Worm (Caenorhabditis elegans) whole organism, L2 larva: ENCODE results near the gene K05F1.9.

Source experiments
- C34F6.9 ChIP-seq: fragments of 150-350 bp; optimal IDR thresholded peaks from 2 replicates; lab custom pipeline; 2014; ENCODE audit warnings: missing biosample characterization, missing genetic modification characterization
- F13H6.1 ChIP-seq: sonication (generic microtip); optimal IDR thresholded peaks from 2 replicates; lab custom pipeline; 2016; ENCODE audit warnings: missing genetic modification characterization, missing compliant biosample characterization
- R02D3.7 ChIP-seq: fragments of 150-350 bp; optimal IDR thresholded peaks from 2 replicates; lab custom pipeline; 2014; ENCODE audit warnings: missing biosample characterization, missing genetic modification characterization
- Y55F3AM.14 ChIP-seq: fragments of 200-800 bp; sonication (Bioruptor generic); optimal IDR thresholded peaks from 2 replicates; lab custom pipeline; 2018; ENCODE audit warnings: mild to moderate bottlenecking, missing genetic modification characterization, missing compliant biosample characterization
- alr-1 ChIP-seq: fragments of 150-350 bp; optimal IDR thresholded peaks from 2 replicates; lab custom pipeline; 2014; ENCODE audit warnings: missing biosample characterization, missing genetic modification characterization
- blmp-1 ChIP-seq: sonication (generic microtip); optimal IDR thresholded peaks from 2 replicates; lab custom pipeline; 2017; ENCODE audit warnings: missing genetic modification characterization, mild to moderate bottlenecking, missing compliant biosample characterization, antibody characterized with exemption, moderate library complexity; ENCODE audit not compliant: insufficient read depth
- ceh-16 ChIP-seq: fragments of 150-350 bp; optimal IDR thresholded peaks from 2 replicates; lab custom pipeline; 2014; ENCODE audit warnings: missing biosample characterization, missing genetic modification characterization
- ceh-82 ChIP-seq: fragments of 150-350 bp; optimal IDR thresholded peaks from 2 replicates; lab custom pipeline; 2014; ENCODE audit warnings: missing biosample characterization, missing genetic modification characterization
- crh-2 ChIP-seq: sonication (generic microtip); optimal IDR thresholded peaks from 2 replicates; lab custom pipeline; 2017; ENCODE audit warnings: missing biosample characterization, missing genetic modification characterization
- egl-27 ChIP-seq: sonication (generic microtip); optimal IDR thresholded peaks from 3 replicates; lab custom pipeline; 2017; ENCODE audit warnings: missing biosample characterization, missing genetic modification reagents, missing genetic modification characterization
- gmeb-1 ChIP-seq: fragments of 150-350 bp; optimal IDR thresholded peaks from 2 replicates; lab custom pipeline; 2014; ENCODE audit warnings: missing biosample characterization, missing genetic modification characterization
- lin-11 ChIP-seq: fragments of 150-350 bp; sonication (generic microtip); optimal IDR thresholded peaks from 2 replicates; lab custom pipeline; 2014; ENCODE audit warnings: missing biosample characterization, missing genetic modification characterization, inconsistent platforms, mixed read lengths
- lsy-2 ChIP-seq, 2 experiments: fragments of 150-350 bp in 1 of 2; sonication (generic microtip) in 1 of 2; optimal IDR thresholded peaks; 2 replicates each; lab custom pipeline; 2014 to 2017; ENCODE audit warnings: missing biosample characterization in 2 of 2, missing genetic modification characterization in 2 of 2
- mab-5 ChIP-seq: fragments of 150-350 bp; optimal IDR thresholded peaks from 2 replicates; lab custom pipeline; 2014; ENCODE audit warnings: missing biosample characterization, missing genetic modification characterization
- nhr-10 ChIP-seq: sonication (generic microtip); optimal IDR thresholded peaks from 2 replicates; lab custom pipeline; 2017; ENCODE audit warnings: missing biosample characterization, missing genetic modification characterization
- nhr-11 ChIP-seq: fragments of 150-350 bp; optimal IDR thresholded peaks from 2 replicates; lab custom pipeline; 2014; ENCODE audit warnings: missing biosample characterization, missing genetic modification characterization
- nhr-12 ChIP-seq: fragments of 150-350 bp; optimal IDR thresholded peaks from 2 replicates; lab custom pipeline; 2014; ENCODE audit warnings: missing biosample characterization, missing genetic modification characterization
- nhr-129 ChIP-seq: fragments of 150-350 bp; optimal IDR thresholded peaks from 2 replicates; lab custom pipeline; 2014; ENCODE audit warnings: missing biosample characterization, missing genetic modification characterization
- nhr-21 ChIP-seq: fragments of 150-350 bp; optimal IDR thresholded peaks from 2 replicates; lab custom pipeline; 2014; ENCODE audit warnings: missing biosample characterization, missing genetic modification characterization
- nhr-23 ChIP-seq: fragments of 150-350 bp; optimal IDR thresholded peaks from 2 replicates; lab custom pipeline; 2014; ENCODE audit warnings: missing biosample characterization, missing genetic modification reagents, missing genetic modification characterization
- nhr-25 ChIP-seq: fragments of 150-350 bp; sonication (generic microtip); optimal IDR thresholded peaks from 3 replicates; lab custom pipeline; 2014; ENCODE audit warnings: missing biosample characterization, missing genetic modification characterization
- nhr-6 ChIP-seq: fragments of 150-350 bp; optimal IDR thresholded peaks from 2 replicates; lab custom pipeline; 2014; ENCODE audit warnings: missing biosample characterization, missing genetic modification characterization
- sem-4 ChIP-seq: fragments of 150-350 bp; optimal IDR thresholded peaks from 2 replicates; lab custom pipeline; 2014; ENCODE audit warnings: missing biosample characterization, missing genetic modification reagents, missing genetic modification characterization
- skn-1 ChIP-seq: sonication (generic microtip); optimal IDR thresholded peaks from 2 replicates; lab custom pipeline; 2017; ENCODE audit warnings: missing biosample characterization, missing genetic modification characterization
- sma-3 ChIP-seq: sonication (generic microtip); optimal IDR thresholded peaks from 2 replicates; lab custom pipeline; 2016; ENCODE audit warnings: missing genetic modification reagents, missing genetic modification characterization, missing compliant biosample characterization
- sma-9 ChIP-seq, 2 experiments: fragments of 150-350 bp in 1 of 2; sonication (generic microtip) in 1 of 2; optimal IDR thresholded peaks; 2 replicates each; lab custom pipeline; 2014 to 2016; ENCODE audit warnings: missing genetic modification characterization in 2 of 2, mild to moderate bottlenecking in 1 of 2, missing biosample characterization in 1 of 2, missing compliant biosample characterization in 1 of 2, missing genetic modification reagents in 1 of 2, moderate library complexity in 1 of 2
- snpc-4 ChIP-seq: fragments of 150-350 bp; optimal IDR thresholded peaks from 2 replicates; lab custom pipeline; 2014; ENCODE audit warnings: missing biosample characterization, missing genetic modification characterization
- unc-39 ChIP-seq: fragments of 150-350 bp; optimal IDR thresholded peaks from 2 replicates; lab custom pipeline; 2014; ENCODE audit warnings: missing biosample characterization, missing genetic modification characterization
- unc-55 ChIP-seq: fragments of 150-350 bp; sonication (generic microtip); optimal IDR thresholded peaks from 3 replicates; lab custom pipeline; 2014; ENCODE audit warnings: missing biosample characterization, missing genetic modification reagents, missing genetic modification characterization
- unc-62 ChIP-seq: fragments of 150-350 bp; optimal IDR thresholded peaks from 2 replicates; lab custom pipeline; 2014; ENCODE audit warnings: missing biosample characterization, missing genetic modification reagents, missing genetic modification characterization
- zag-1 ChIP-seq: fragments of 150-350 bp; optimal IDR thresholded peaks from 2 replicates; lab custom pipeline; 2014; ENCODE audit warnings: missing biosample characterization, missing genetic modification characterization
- ztf-1 ChIP-seq: fragments of 200-800 bp; sonication (Bioruptor generic); conservative IDR thresholded peaks from 2 replicates; pipeline ENCODE4 v1.3.6; 2022; ENCODE audit warnings: missing genetic modification characterization, missing compliant biosample characterization
- ztf-4 ChIP-seq: fragments of 150-350 bp; optimal IDR thresholded peaks from 2 replicates; lab custom pipeline; 2014; ENCODE audit warnings: missing biosample characterization, missing genetic modification characterization

Gene K05F1.9

DNA sequence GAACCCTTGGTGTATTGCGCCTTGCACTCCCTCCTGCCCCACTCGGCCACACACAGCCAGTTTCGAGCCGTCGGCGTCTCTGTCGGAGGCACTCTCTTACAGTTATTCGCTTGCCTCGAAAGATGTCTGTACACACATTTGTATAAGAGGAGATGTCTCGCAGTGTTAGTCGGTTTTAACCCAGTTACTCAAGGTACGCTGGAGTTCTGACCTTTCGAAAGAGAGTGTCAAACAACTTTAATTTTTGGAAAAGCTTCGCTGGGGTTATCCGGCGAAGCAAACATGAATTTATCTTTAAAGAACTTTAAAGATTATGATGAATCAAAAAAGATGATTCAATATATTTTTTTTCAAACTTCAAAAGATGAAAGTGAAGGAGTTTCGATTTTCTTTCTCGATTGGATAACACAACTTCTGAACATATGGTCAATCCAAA lies 43.7 kb upstream of the K05F1.9 start (continued):
- TF ChIP-seq zag-1 (tag; lab: Kevin White, UChicago) (peak; percentile 99), nhr-21 (tag; lab: Kevin White, UChicago) (peak; percentile 99), nhr-10 (peak; percentile 97), alr-1 (tag; lab: Kevin White, UChicago) (no peak)

- no peak for TF ChIP-seq egl-27
These were observed 40.9 kb upstream of the K05F1.9 start, which contains the start of gene nep-25 for ce11 chrII:5841866-5842265. nep-25 (plus strand) TSS chrII:5842240.

DNA sequence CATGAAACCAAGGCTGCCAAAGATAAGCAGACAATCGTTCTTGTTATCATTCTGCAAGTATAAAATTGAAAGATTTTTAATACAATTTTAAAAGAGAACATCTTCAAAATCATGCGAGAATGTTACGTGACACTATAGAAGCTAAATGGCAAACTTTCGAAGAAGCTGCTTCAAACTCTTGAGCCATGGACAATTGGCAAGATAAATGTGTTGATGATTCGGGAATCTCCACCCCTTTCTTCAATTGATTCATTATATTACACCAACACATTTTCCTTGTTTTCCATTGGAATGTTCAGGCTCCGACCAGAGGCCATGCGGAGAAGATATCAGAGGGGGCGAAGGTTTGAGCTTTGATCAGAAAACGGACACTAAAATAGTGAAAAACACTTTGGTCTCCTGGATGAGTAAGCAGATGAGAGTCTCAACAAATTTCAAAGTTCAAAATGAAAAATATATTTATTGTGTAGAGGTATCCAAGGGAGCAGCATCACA lies 40.1 kb upstream of the K05F1.9 start, which contains the start of gene lec-5:
Gene lec-5 (minus strand): TSS at position 51 of the 495 bp plus-strand sequence.
- TF ChIP-seq unc-62 (GFP tag; lab: Kevin White, UChicago): no peak
- TF ChIP-seq skn-1 (tag; lab: Kevin White, UChicago): no peak
- peak; percentile 25 for TF ChIP-seq mab-5 (tag; lab: Kevin White, UChicago)
- TF ChIP-seq ceh-16 (tag; lab: Kevin White, UChicago): no peak
- TF ChIP-seq F13H6.1 (tag; lab: Kevin White, UChicago): peak; percentile 48
- no peak for TF ChIP-seq nhr-11 (tag; lab: Kevin White, UChicago)
- TF ChIP-seq nhr-10: no peak
- TF ChIP-seq lsy-2 (tag; optimal IDR thresholded peaks at IDR 0.05; lab: Kevin White, UChicago): peak in 1 of 2 experiments; percentile 33
- TF ChIP-seq sma-9 (GFP tag; optimal IDR thresholded peaks at IDR 0.05; lab: Kevin White, UChicago): peak; percentile 60
- TF ChIP-seq sma-9 (tag; optimal IDR thresholded peaks at IDR 0.05; lab: Kevin White, UChicago): no peak
- TF ChIP-seq lin-11 (tag; lab: Kevin White, UChicago): no peak
- TF ChIP-seq nhr-129 (tag; lab: Kevin White, UChicago): peak; percentile 45
- TF ChIP-seq nhr-6 (tag; lab: Kevin White, UChicago): no peak

DNA sequence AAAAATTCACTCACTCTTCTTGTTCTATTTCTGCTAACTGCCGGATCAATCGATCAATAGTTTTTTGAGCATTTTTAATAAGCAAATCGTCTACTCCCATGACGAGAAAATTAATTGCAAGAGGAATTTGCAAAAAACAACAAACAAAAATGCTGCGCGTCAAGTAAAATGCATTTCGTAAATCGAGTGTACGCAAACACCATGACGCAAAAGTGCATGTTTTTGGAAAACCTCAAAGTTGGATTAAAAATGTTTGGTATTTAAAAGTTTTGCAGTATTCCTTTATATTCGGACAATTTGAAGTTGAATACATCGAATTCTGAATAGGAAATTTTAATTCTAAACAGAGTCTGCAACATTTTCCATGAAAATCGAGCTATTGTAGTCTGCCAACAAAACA lies 38.3 kb upstream of the K05F1.9 start, which contains the start of gene ZK1248.19:
Gene ZK1248.19 (minus strand): TSS at position 188 of the 400 bp plus-strand sequence.
- TF ChIP-seq R02D3.7 (tag; lab: Kevin White, UChicago) (peak; percentile 67), sma-9 (GFP tag; optimal IDR thresholded peaks at IDR 0.05; lab: Kevin White, UChicago) (peak; percentile 13), sma-9 (tag; optimal IDR thresholded peaks at IDR 0.05; lab: Kevin White, UChicago) (no peak), lsy-2 (tag; optimal IDR thresholded peaks at IDR 0.05; lab: Kevin White, UChicago) (peak; percentile 4 to 63), gmeb-1 (tag; lab: Kevin White, UChicago) (peak; percentile 34), C34F6.9 (peak; percentile 36), unc-39 (tag; lab: Kevin White, UChicago) (no peak), sem-4 (no peak), unc-55 (GFP tag; lab: Kevin White, UChicago) (peak; percentile 57), nhr-129 (tag; lab: Kevin White, UChicago) (peak; percentile 44), nhr-6 (tag; lab: Kevin White, UChicago) (no peak)

DNA sequence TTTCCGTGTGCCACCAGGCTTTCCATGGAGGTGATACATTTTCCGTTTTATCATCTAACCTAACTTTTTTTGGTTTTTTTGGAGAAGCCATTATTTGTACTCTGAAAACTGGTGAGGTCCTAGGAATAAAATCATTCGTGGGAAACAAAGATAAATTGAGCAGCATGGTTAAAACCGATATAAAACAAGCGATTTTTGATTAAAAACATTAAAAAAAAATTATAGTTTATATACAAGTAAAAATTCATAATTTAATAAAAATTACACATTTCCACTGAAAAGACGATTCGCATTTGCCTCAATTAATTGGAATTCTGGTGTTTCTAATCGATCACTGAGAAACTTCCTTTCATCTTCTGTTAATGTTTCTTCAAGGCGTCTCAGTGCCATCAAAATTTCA lies 37.5 kb upstream of the K05F1.9 start, which contains the start of gene ZK1248.15:
Gene ZK1248.15 (minus strand): TSS at position 101 of the 400 bp plus-strand sequence.
- TF ChIP-seq ztf-1: no peak
- no peak for TF ChIP-seq ceh-82 (tag; lab: Kevin White, UChicago)
- no peak for TF ChIP-seq ceh-16 (tag; lab: Kevin White, UChicago)
- TF ChIP-seq Y55F3AM.14 (GFP tag; lab: Kevin White, UChicago): no peak
- TF ChIP-seq nhr-12 (tag; lab: Kevin White, UChicago): no peak
- no peak for TF ChIP-seq nhr-23 (tag; lab: Kevin White, UChicago)
- TF ChIP-seq ztf-4: no peak
- no peak for TF ChIP-seq blmp-1 (tag; lab: Kevin White, UChicago)
- no peak for TF ChIP-seq crh-2

DNA sequence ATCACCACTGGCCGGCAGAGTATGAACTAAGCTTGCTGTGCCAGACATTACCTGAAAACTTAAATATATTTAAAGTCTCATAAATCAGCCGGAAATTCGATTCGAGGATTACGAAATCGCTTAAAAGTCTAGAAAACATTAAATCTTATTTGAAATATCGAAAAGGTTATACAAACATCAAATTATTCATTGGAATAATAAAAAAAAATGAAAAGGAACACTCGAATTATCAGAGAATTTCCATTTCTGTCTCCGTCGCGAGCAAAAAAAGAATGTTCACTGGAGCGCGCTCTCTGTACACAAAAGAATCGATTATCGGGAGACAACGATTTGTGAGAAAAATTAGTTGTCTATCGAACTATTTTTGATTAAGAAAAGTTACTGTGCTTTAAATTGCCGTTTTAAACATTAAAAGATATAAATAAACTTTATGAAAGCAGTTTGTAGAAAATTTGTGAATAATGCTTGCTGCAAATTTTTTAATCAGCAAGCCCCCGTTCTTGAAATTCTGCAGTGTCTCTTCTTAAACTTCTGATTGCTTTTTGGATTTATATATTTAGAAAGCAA lies 35.3 kb upstream of the K05F1.9 start, which contains the start of gene fzo-1:
Gene fzo-1 (minus strand): TSS at position 51 of the 567 bp plus-strand sequence.
- TF ChIP-seq nhr-25 (tag; lab: Kevin White, UChicago) (no peak), snpc-4 (tag; lab: Kevin White, UChicago) (no peak), sma-3 (GFP tag; lab: Kevin White, UChicago) (peak; percentile 65), blmp-1 (tag; lab: Kevin White, UChicago) (no peak), C34F6.9 (peak; percentile 81), unc-55 (GFP tag; lab: Kevin White, UChicago) (peak; percentile 73), lsy-2 (tag; optimal IDR thresholded peaks at IDR 0.05; lab: Kevin White, UChicago) (peak in 1 of 2 experiments; percentile 68), nhr-129 (tag; lab: Kevin White, UChicago) (peak; percentile 3), crh-2 (peak; percentile 15), F13H6.1 (tag; lab: Kevin White, UChicago) (peak; percentile 21)
